Worm (Caenorhabditis elegans) whole organism, late embryonic: ENCODE data around the gene ZC477.3.

Experiments
- ceh-34 ChIP-seq: sonication (generic microtip); optimal IDR thresholded peaks from 2 replicates; lab custom pipeline; 2016; ENCODE audit warnings: mild to moderate bottlenecking, missing genetic modification characterization, missing compliant biosample characterization
- lim-6 ChIP-seq: sonication (generic microtip); optimal IDR thresholded peaks from 2 replicates; lab custom pipeline; 2016; ENCODE audit warnings: missing genetic modification characterization, missing compliant biosample characterization
- lin-11 ChIP-seq: fragments of 200-800 bp; sonication (Bioruptor generic); optimal IDR thresholded peaks from 2 replicates; lab custom pipeline; 2018; ENCODE audit warnings: mild to moderate bottlenecking, missing genetic modification characterization, missing compliant biosample characterization
- pha-4 ChIP-seq: fragments of 150-350 bp; optimal IDR thresholded peaks from 2 replicates; lab custom pipeline; 2018; ENCODE audit warnings: missing biosample characterization, missing genetic modification reagents, missing genetic modification characterization
- unc-3 ChIP-seq, 2 experiments: fragments of 200-800 bp in 1 of 2; sonication (Bioruptor generic) in 1 of 2; sonication (generic microtip) in 1 of 2; conservative IDR thresholded peaks in 1 of 2; optimal IDR thresholded peaks in 1 of 2; 2 replicates each; pipeline versions ENCODE4 v1.3.6 to Lab custom; 2016 to 2022; ENCODE audit warnings: missing compliant biosample characterization in 2 of 2, missing genetic modification characterization in 2 of 2, missing genetic modification reagents in 1 of 2
- unc-86 ChIP-seq: sonication (generic microtip); optimal IDR thresholded peaks from 2 replicates; lab custom pipeline; 2016; ENCODE audit warnings: missing genetic modification characterization, missing compliant biosample characterization

DNA sequence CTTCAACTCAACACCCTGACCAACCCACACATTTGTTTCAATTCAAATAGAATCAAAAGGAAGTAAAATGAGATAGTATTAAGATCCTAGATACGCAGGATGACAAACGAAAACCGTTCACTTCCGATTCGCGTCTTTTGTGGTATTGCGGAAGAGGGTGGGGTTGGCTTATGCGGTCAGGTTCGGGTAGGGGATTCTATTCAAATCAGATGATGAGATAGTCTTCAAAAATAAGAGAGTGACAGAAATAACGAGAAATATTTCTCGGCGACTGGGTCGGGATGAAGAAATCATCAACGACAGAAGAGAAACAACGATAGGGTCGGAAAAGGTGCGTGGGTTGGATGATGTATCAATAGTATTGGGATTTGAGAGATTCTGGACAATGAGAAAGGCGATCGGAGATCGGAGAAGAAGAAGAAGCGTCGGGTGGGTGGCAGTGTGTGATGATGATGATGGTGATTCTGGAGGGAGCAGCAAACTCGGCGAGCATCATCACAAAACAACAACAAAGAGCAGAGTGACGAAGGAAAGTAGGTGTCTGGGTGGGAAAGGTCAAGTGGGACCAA is 7.8 kb upstream of the ZC477.3 start:
- TF ChIP-seq unc-3 (GFP tag; conservative IDR thresholded peaks at IDR 0.05; lab: Robert Waterston, UW) (no peak), unc-3 (tag; optimal IDR thresholded peaks at IDR 0.05; lab: Kevin White, UChicago) (no peak), pha-4 (no peak), lim-6 (no peak), unc-86 (tag; lab: Kevin White, UChicago) (no peak), lin-11 (tag; lab: Kevin White, UChicago) (no peak), ceh-34 (tag; lab: Kevin White, UChicago) (no peak)
